Worm (Caenorhabditis elegans) whole organism, L1 larva: ENCODE measurements around the gene timp-1.

Experiments used
- aha-1 ChIP-seq: fragments of 150-350 bp; optimal IDR thresholded peaks from 2 replicates; lab custom pipeline; 2014; ENCODE audit warnings: missing biosample characterization, missing genetic modification characterization
- elt-2 ChIP-seq: sonication (generic microtip); optimal IDR thresholded peaks from 2 replicates; lab custom pipeline; 2016; ENCODE audit warnings: missing genetic modification characterization, mild to moderate bottlenecking, inconsistent platforms, missing compliant biosample characterization, missing genetic modification reagents
- fkh-8 ChIP-seq: sonication (generic microtip); optimal IDR thresholded peaks from 2 replicates; lab custom pipeline; 2016; ENCODE audit warnings: mild to moderate bottlenecking, missing genetic modification characterization, missing compliant biosample characterization
- jun-1 ChIP-seq: fragments of 150-350 bp; optimal IDR thresholded peaks from 2 replicates; lab custom pipeline; 2014; ENCODE audit warnings: missing biosample characterization, missing genetic modification reagents, missing genetic modification characterization
- lir-3 ChIP-seq: sonication (generic microtip); optimal IDR thresholded peaks from 2 replicates; lab custom pipeline; 2016; ENCODE audit warnings: mild to moderate bottlenecking, missing genetic modification characterization, moderate library complexity, missing compliant biosample characterization; ENCODE audit not compliant: poor library complexity
- mep-1 ChIP-seq: fragments of 150-350 bp; optimal IDR thresholded peaks from 2 replicates; lab custom pipeline; 2014; ENCODE audit warnings: missing biosample characterization, missing genetic modification characterization
- sptf-1 ChIP-seq: fragments of 150-350 bp; optimal IDR thresholded peaks from 2 replicates; lab custom pipeline; 2014; ENCODE audit warnings: missing biosample characterization, missing genetic modification characterization
- zag-1 ChIP-seq: fragments of 150-350 bp; optimal IDR thresholded peaks from 2 replicates; lab custom pipeline; 2014; ENCODE audit warnings: missing biosample characterization, missing genetic modification characterization

DNA sequence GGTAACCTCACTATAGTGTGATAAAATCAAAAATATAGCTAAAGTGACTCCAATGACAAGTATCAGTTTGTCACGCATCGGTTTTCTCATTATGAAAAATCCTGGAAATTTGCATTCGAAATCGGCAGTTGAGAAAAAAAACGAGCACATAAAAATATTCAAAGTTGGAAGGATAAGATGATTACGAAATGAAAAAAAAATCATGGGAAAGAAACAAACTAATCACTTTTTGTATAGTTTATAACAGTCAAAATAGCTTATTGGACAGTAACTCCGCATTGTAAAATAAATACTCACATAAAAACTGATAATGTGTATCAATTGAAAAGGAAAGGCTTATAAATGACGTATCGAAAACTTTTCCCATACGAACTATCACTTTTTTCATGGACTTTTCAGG is 35.8 kb downstream of the timp-1 start, which contains the start of gene C16D9.4:
- TF ChIP-seq sptf-1, result no peak
- TF ChIP-seq fkh-8, result no peak
- no peak for TF ChIP-seq mep-1 (tag; lab: Kevin White, UChicago)
- no peak for TF ChIP-seq lir-3 (tag; lab: Kevin White, UChicago)
- TF ChIP-seq aha-1, result no peak
- TF ChIP-seq zag-1 (tag; lab: Kevin White, UChicago), result no peak
- TF ChIP-seq elt-2 (tag; lab: Kevin White, UChicago), result no peak
- TF ChIP-seq jun-1 (tag; lab: Kevin White, UChicago), result no peak
